Fruit fly (Drosophila melanogaster) whole organism, prepupa: ENCODE results near the gene galla-2.
A peak's percentile ranks its signal among the peaks of the same experiment; 100 is the strongest.

Source experiments
- Blimp-1 ChIP-seq: fragments of 200-800 bp; sonication (Bioruptor generic); optimal IDR thresholded peaks from 3 replicates; lab custom pipeline; 2017; ENCODE audit warnings: missing biosample characterization, missing genetic modification characterization, mild to moderate bottlenecking, moderate library complexity, missing genetic modification reagents
- CG4318 ChIP-seq: fragments of 200-800 bp; sonication (Bioruptor generic); optimal IDR thresholded peaks from 3 replicates; lab custom pipeline; 2017; ENCODE audit warnings: missing biosample characterization, mild to moderate bottlenecking, missing genetic modification characterization
- CG6276 ChIP-seq: fragments of 200-800 bp; sonication (Bioruptor generic); optimal IDR thresholded peaks from 2 replicates; lab custom pipeline; 2017; ENCODE audit warnings: missing biosample characterization, mild to moderate bottlenecking, missing genetic modification characterization
- CG6854 ChIP-seq: fragments of 200-800 bp; sonication (Bioruptor generic); optimal IDR thresholded peaks from 2 replicates; lab custom pipeline; 2017; ENCODE audit warnings: missing biosample characterization, mild to moderate bottlenecking, missing genetic modification characterization
- CG7368 ChIP-seq: fragments of 200-800 bp; sonication (Bioruptor generic); optimal IDR thresholded peaks from 3 replicates; lab custom pipeline; 2016; ENCODE audit warnings: missing biosample characterization, missing genetic modification characterization
- CG8632 ChIP-seq: fragments of 200-800 bp; sonication (Bioruptor generic); optimal IDR thresholded peaks from 3 replicates; lab custom pipeline; 2016; ENCODE audit warnings: missing biosample characterization, missing genetic modification characterization
- Eip93F ChIP-seq: fragments of 200-800 bp; sonication (Bioruptor generic); optimal IDR thresholded peaks from 2 replicates; lab custom pipeline; 2016; ENCODE audit warnings: missing biosample characterization, mild to moderate bottlenecking, missing genetic modification characterization
- Lpt ChIP-seq: fragments of 200-800 bp; sonication (Bioruptor generic); optimal IDR thresholded peaks from 3 replicates; lab custom pipeline; 2016; ENCODE audit warnings: missing biosample characterization, missing genetic modification characterization
- Met ChIP-seq: fragments of 200-800 bp; sonication (Bioruptor generic); optimal IDR thresholded peaks from 3 replicates; lab custom pipeline; 2016; ENCODE audit warnings: missing biosample characterization, missing genetic modification characterization
- Sox102F ChIP-seq: fragments of 200-800 bp; sonication (Bioruptor generic); optimal IDR thresholded peaks from 2 replicates; lab custom pipeline; 2016; ENCODE audit warnings: missing biosample characterization, mild to moderate bottlenecking, missing genetic modification characterization
- Sox15 ChIP-seq: fragments of 200-800 bp; sonication (Bioruptor generic); optimal IDR thresholded peaks from 3 replicates; lab custom pipeline; 2016; ENCODE audit warnings: missing biosample characterization, missing genetic modification characterization
- dsx ChIP-seq: fragments of 200-800 bp; optimal IDR thresholded peaks from 3 replicates; lab custom pipeline; 2019; ENCODE audit warnings: missing biosample characterization, mild to moderate bottlenecking, missing genetic modification characterization, moderate library complexity; ENCODE audit not compliant: poor library complexity, severe bottlenecking
- fd85E ChIP-seq: fragments of 200-800 bp; sonication (Bioruptor generic); optimal IDR thresholded peaks from 3 replicates; lab custom pipeline; 2016; ENCODE audit warnings: missing biosample characterization, missing genetic modification characterization

dm6 chr3L:10851853-10852346, 30.8 kb upstream of the galla-2 start:
- TF ChIP-seq Sox102F (no peak), CG6276 (GFP tag; lab: Kevin White, UChicago) (peak; percentile 42), Blimp-1 (GFP tag; lab: Kevin White, UChicago) (peak; percentile 45), Eip93F (GFP tag; lab: Kevin White, UChicago) (no peak), CG7368 (no peak), CG8632 (GFP tag; lab: Kevin White, UChicago) (peak; percentile 79), dsx (peak; percentile 24), fd85E (GFP tag; lab: Kevin White, UChicago) (no peak), Lpt (no peak), CG4318 (GFP tag; lab: Kevin White, UChicago) (peak; percentile 75), Sox15 (GFP tag; lab: Kevin White, UChicago) (peak; percentile 73), Met (GFP tag; lab: Kevin White, UChicago) (peak; percentile 83), CG6854 (GFP tag; lab: Kevin White, UChicago) (no peak)
